Worm (Caenorhabditis elegans) whole organism, L3 larva: ENCODE data around the gene grl-17.

Source experiments
- R02D3.7 ChIP-seq: fragments of 150-350 bp; optimal IDR thresholded peaks from 2 replicates; lab custom pipeline; 2014; ENCODE audit warnings: missing biosample characterization, missing genetic modification characterization
- ama-1 ChIP-seq: fragments of 150-350 bp; optimal IDR thresholded peaks from 2 replicates; lab custom pipeline; 2018
- lin-15B ChIP-seq: fragments of 150-350 bp; optimal IDR thresholded peaks from 2 replicates; lab custom pipeline; 2014; ENCODE audit warnings: missing biosample characterization, missing genetic modification characterization
- nhr-77 ChIP-seq: fragments of 150-350 bp; optimal IDR thresholded peaks from 2 replicates; lab custom pipeline; 2014; ENCODE audit warnings: missing biosample characterization, missing genetic modification characterization

- TF ChIP-seq nhr-77 (no peak), ama-1 (lab: Kevin White, UChicago) (no peak), R02D3.7 (no peak), lin-15B (no peak)
Observed at ce11 chrV:13532469-13532868, 31.3 kb downstream of the grl-17 start.
